Fruit fly (Drosophila melanogaster) whole organism, embryonic: ENCODE results near the gene CG15414.

Experiments used
- Adf1 ChIP-seq: fragments of 200-800 bp; sonication (Bioruptor generic); IDR thresholded peaks from 2 replicates; pipeline ENCODE4 v1.3.6; 2022; ENCODE audit warnings: missing biosample characterization, missing genetic modification characterization
- Awh ChIP-seq: fragments of 200-800 bp; sonication (Bioruptor generic); IDR thresholded peaks from 2 replicates; pipeline ENCODE4, ENCODE4 v1.3.6; 2022; ENCODE audit warnings: missing biosample characterization, missing genetic modification characterization
- B-H1 ChIP-seq: fragments of 200-800 bp; sonication (Bioruptor generic); IDR thresholded peaks from 3 replicates; pipeline ENCODE4 v1.3.6; 2022; ENCODE audit warnings: missing biosample characterization, missing genetic modification characterization
- CG11504 ChIP-seq: fragments of 200-800 bp; sonication (Bioruptor generic); optimal IDR thresholded peaks from 3 replicates; lab custom pipeline; 2019; ENCODE audit warnings: missing biosample characterization, mild to moderate bottlenecking, missing genetic modification characterization, moderate library complexity
- CG11560 ChIP-seq: fragments of 200-800 bp; sonication (Bioruptor generic); IDR thresholded peaks from 3 replicates; pipeline ENCODE4 v1.3.6; 2022; ENCODE audit warnings: missing biosample characterization, missing genetic modification characterization
- CG16815 ChIP-seq: fragments of 200-800 bp; sonication (Bioruptor generic); optimal IDR thresholded peaks from 3 replicates; lab custom pipeline; 2017; ENCODE audit warnings: missing biosample characterization, mild to moderate bottlenecking, missing genetic modification characterization
- CG17568 ChIP-seq: fragments of 200-800 bp; sonication (Bioruptor generic); optimal IDR thresholded peaks from 2 replicates; lab custom pipeline; 2018; ENCODE audit warnings: missing biosample characterization, mild to moderate bottlenecking, missing genetic modification characterization, moderate library complexity
- CG30020 ChIP-seq: fragments of 200-800 bp; optimal IDR thresholded peaks from 2 replicates; lab custom pipeline; 2019; ENCODE audit warnings: missing biosample characterization, mild to moderate bottlenecking, missing genetic modification characterization, moderate library complexity
- CG30403 ChIP-seq: fragments of 200-800 bp; sonication (Bioruptor generic); optimal IDR thresholded peaks from 3 replicates; lab custom pipeline; 2016; ENCODE audit warnings: missing biosample characterization, missing genetic modification characterization
- CG31388 ChIP-seq: fragments of 200-800 bp; sonication (Bioruptor generic); optimal IDR thresholded peaks from 2 replicates; lab custom pipeline; 2016; ENCODE audit warnings: missing biosample characterization, missing genetic modification characterization
- CG31441 ChIP-seq: fragments of 200-800 bp; sonication (Bioruptor generic); IDR thresholded peaks from 2 replicates; pipeline ENCODE4 v1.3.6; 2022; ENCODE audit warnings: missing biosample characterization, missing genetic modification characterization
- CG3847 ChIP-seq: fragments of 200-800 bp; sonication (Bioruptor generic); IDR thresholded peaks from 2 replicates; pipeline ENCODE4 v1.3.6; 2022; ENCODE audit warnings: missing biosample characterization, missing genetic modification characterization
- CG5180 ChIP-seq: fragments of 200-800 bp; sonication (Bioruptor generic); optimal IDR thresholded peaks from 3 replicates; lab custom pipeline; 2017; ENCODE audit warnings: missing biosample characterization, missing genetic modification characterization, mild to moderate bottlenecking, moderate library complexity, missing genetic modification reagents
- CG5245 ChIP-seq: fragments of 200-800 bp; sonication (Bioruptor generic); optimal IDR thresholded peaks from 3 replicates; lab custom pipeline; 2016; ENCODE audit warnings: missing biosample characterization, missing genetic modification characterization
- CG7271 ChIP-seq: fragments of 200-800 bp; sonication (Bioruptor generic); optimal IDR thresholded peaks from 2 replicates; lab custom pipeline; 2018; ENCODE audit warnings: missing biosample characterization, mild to moderate bottlenecking, missing genetic modification characterization, moderate library complexity
- CG7786 ChIP-seq: fragments of 200-800 bp; sonication (Bioruptor generic); optimal IDR thresholded peaks from 2 replicates; lab custom pipeline; 2016; ENCODE audit warnings: missing biosample characterization, missing genetic modification characterization
- CG8478 ChIP-seq: fragments of >200 bp; optimal IDR thresholded peaks from 2 replicates; lab custom pipeline; 2018
- D ChIP-seq, 2 experiments: fragments of 200-800 bp in 1 of 2; fragments of >200 bp in 1 of 2; sonication (Bioruptor generic) in 1 of 2; optimal IDR thresholded peaks; 2 replicates in 1 of 2; 3 replicates in 1 of 2; lab custom pipeline; 2017; ENCODE audit warnings: mild to moderate bottlenecking in 1 of 2, missing biosample characterization in 1 of 2, missing genetic modification characterization in 1 of 2, missing genetic modification reagents in 1 of 2
- Fer3 ChIP-seq: fragments of 200-800 bp; sonication (Bioruptor generic); optimal IDR thresholded peaks from 2 replicates; lab custom pipeline; 2018; ENCODE audit warnings: missing biosample characterization, mild to moderate bottlenecking, missing genetic modification characterization, moderate library complexity
- H15 ChIP-seq: fragments of 200-800 bp; sonication (Bioruptor generic); IDR thresholded peaks from 3 replicates; pipeline ENCODE4 v1.3.6; 2022; ENCODE audit warnings: missing biosample characterization, missing genetic modification characterization
- H2.0 ChIP-seq: fragments of 200-800 bp; sonication (Bioruptor generic); IDR thresholded peaks from 2 replicates; pipeline ENCODE4 v1.3.6; 2022; ENCODE audit warnings: missing biosample characterization, missing genetic modification characterization
- HLH4C ChIP-seq: fragments of 200-800 bp; sonication (Bioruptor generic); IDR thresholded peaks from 3 replicates; pipeline ENCODE4 v1.3.6; 2022; ENCODE audit warnings: missing biosample characterization, missing genetic modification characterization; ENCODE audit not compliant: partially characterized antibody
- Lhr ChIP-seq: fragments of 200-800 bp; sonication (Bioruptor generic); optimal IDR thresholded peaks from 3 replicates; lab custom pipeline; 2017; ENCODE audit warnings: mild to moderate bottlenecking, missing biosample characterization, missing genetic modification reagents, missing genetic modification characterization
- NK7.1 ChIP-seq: fragments of 200-800 bp; sonication (Bioruptor generic); optimal IDR thresholded peaks from 3 replicates; lab custom pipeline; 2016; ENCODE audit warnings: missing biosample characterization, missing genetic modification characterization
- Neu2 ChIP-seq: fragments of 200-800 bp; sonication (Bioruptor generic); optimal IDR thresholded peaks from 3 replicates; lab custom pipeline; 2016; ENCODE audit warnings: missing biosample characterization, missing genetic modification characterization, borderline replicate concordance
- Oaz ChIP-seq: fragments of 200-800 bp; sonication (Bioruptor generic); IDR thresholded peaks from 2 replicates; pipeline ENCODE4 v1.3.6; 2022; ENCODE audit warnings: missing biosample characterization, missing genetic modification characterization
- Oli ChIP-seq: fragments of 200-800 bp; sonication (Bioruptor generic); optimal IDR thresholded peaks from 2 replicates; lab custom pipeline; 2018; ENCODE audit warnings: missing biosample characterization, mild to moderate bottlenecking, missing genetic modification characterization, moderate library complexity
- Sox102F ChIP-seq: fragments of 200-800 bp; sonication (Bioruptor generic); optimal IDR thresholded peaks from 2 replicates; lab custom pipeline; 2018; ENCODE audit warnings: missing biosample characterization, mild to moderate bottlenecking, missing genetic modification characterization, moderate library complexity
- Stat92E ChIP-seq, 3 experiments: fragments of >200 bp in 2 of 3; fragments of 200-800 bp in 1 of 3; sonication (Bioruptor generic) in 1 of 3; optimal IDR thresholded peaks; 2 replicates each; lab custom pipeline; 2017 to 2019; ENCODE audit warnings: missing biosample characterization in 3 of 3, missing genetic modification characterization in 3 of 3, mild to moderate bottlenecking in 1 of 3, moderate library complexity in 1 of 3
- YL-1 ChIP-seq: fragments of 200-800 bp; sonication (Bioruptor generic); optimal IDR thresholded peaks from 3 replicates; lab custom pipeline; 2017; ENCODE audit warnings: missing biosample characterization, mild to moderate bottlenecking, missing genetic modification characterization
- ab ChIP-seq: fragments of 200-800 bp; sonication (Bioruptor generic); optimal IDR thresholded peaks from 2 replicates; lab custom pipeline; 2016; ENCODE audit warnings: missing biosample characterization, missing genetic modification characterization
- bab2 ChIP-seq: fragments of 200-800 bp; sonication (Bioruptor generic); optimal IDR thresholded peaks from 2 replicates; lab custom pipeline; 2016; ENCODE audit warnings: missing biosample characterization, missing genetic modification characterization
- chif ChIP-seq, 2 experiments: fragments of 200-800 bp; sonication (Bioruptor generic); optimal IDR thresholded peaks; 3 replicates each; lab custom pipeline; 2016; ENCODE audit warnings: missing biosample characterization in 2 of 2, missing genetic modification characterization in 2 of 2
- da ChIP-seq: fragments of 200-800 bp; sonication (Bioruptor generic); optimal IDR thresholded peaks from 2 replicates; lab custom pipeline; 2016; ENCODE audit warnings: missing biosample characterization, missing genetic modification characterization
- fu2 ChIP-seq: fragments of 200-800 bp; sonication (Bioruptor generic); optimal IDR thresholded peaks from 2 replicates; lab custom pipeline; 2016; ENCODE audit warnings: missing biosample characterization, missing genetic modification characterization
- lab ChIP-seq: fragments of 200-800 bp; sonication (Bioruptor generic); optimal IDR thresholded peaks from 3 replicates; lab custom pipeline; 2017; ENCODE audit warnings: missing biosample characterization, missing genetic modification characterization, mild to moderate bottlenecking, moderate library complexity, missing genetic modification reagents
- maf-S ChIP-seq: fragments of 200-800 bp; sonication (Bioruptor generic); optimal IDR thresholded peaks from 2 replicates; lab custom pipeline; 2016; ENCODE audit warnings: missing biosample characterization, missing genetic modification characterization
- nau ChIP-seq: fragments of 200-800 bp; sonication (Bioruptor generic); optimal IDR thresholded peaks from 3 replicates; lab custom pipeline; 2017; ENCODE audit warnings: missing biosample characterization, mild to moderate bottlenecking, missing genetic modification characterization, missing genetic modification reagents
- nom ChIP-seq: fragments of 200-800 bp; sonication (Bioruptor generic); optimal IDR thresholded peaks from 2 replicates; lab custom pipeline; 2017; ENCODE audit warnings: missing biosample characterization, missing genetic modification characterization, mild to moderate bottlenecking, moderate library complexity, missing genetic modification reagents
- oc ChIP-seq: fragments of 200-800 bp; sonication (Bioruptor generic); optimal IDR thresholded peaks from 2 replicates; lab custom pipeline; 2018; ENCODE audit warnings: missing biosample characterization, mild to moderate bottlenecking, missing genetic modification characterization, moderate library complexity
- pros ChIP-seq: fragments of 200-800 bp; sonication (Bioruptor generic); optimal IDR thresholded peaks from 3 replicates; lab custom pipeline; 2019; ENCODE audit warnings: missing biosample characterization, mild to moderate bottlenecking, missing genetic modification characterization, moderate library complexity
- salm ChIP-seq: fragments of 200-800 bp; sonication (Bioruptor generic); optimal IDR thresholded peaks from 2 replicates; lab custom pipeline; 2018; ENCODE audit warnings: missing biosample characterization, mild to moderate bottlenecking, missing genetic modification characterization
- sens-2 ChIP-seq: fragments of 200-800 bp; sonication (Bioruptor generic); IDR thresholded peaks from 2 replicates; pipeline ENCODE4 v1.3.6; 2022; ENCODE audit warnings: missing biosample characterization, missing genetic modification characterization
- shn ChIP-seq: fragments of 200-800 bp; sonication (Bioruptor generic); optimal IDR thresholded peaks from 3 replicates; lab custom pipeline; 2016; ENCODE audit warnings: missing biosample characterization, missing genetic modification characterization
- sob ChIP-seq: fragments of 200-800 bp; sonication (Bioruptor generic); IDR thresholded peaks from 2 replicates; pipeline ENCODE4 v1.3.6; 2022; ENCODE audit warnings: missing biosample characterization, missing genetic modification characterization
- sug ChIP-seq: fragments of 200-800 bp; optimal IDR thresholded peaks from 2 replicates; lab custom pipeline; 2019; ENCODE audit warnings: missing biosample characterization, mild to moderate bottlenecking, missing genetic modification characterization, moderate library complexity
- vvl ChIP-seq: fragments of 200-800 bp; sonication (Bioruptor generic); IDR thresholded peaks from 2 replicates; pipeline ENCODE4 v1.3.6; 2022; ENCODE audit warnings: missing biosample characterization, missing genetic modification characterization

CG15414 gene

dm6 chr2L:3478034-3478880 lies 12.6 kb downstream of the CG15414 start, which contains the start of gene Thor (continued):
- TF ChIP-seq lab (GFP tag; lab: Kevin White, UChicago) (peak; percentile 92), sens-2 (0 out of 2 replicates have a peak, but pooled peaks have one; percentile 63), HLH4C (GFP tag; lab: Robert Waterston, UW) (peak; percentile 55; the same call in 1 of the 3 replicates), Oli (tag; lab: Kevin White, UChicago) (no peak), Awh (GFP tag; lab: Robert Waterston, UW) (peak; percentile 87), CG31441 (GFP tag; lab: Robert Waterston, UW) (peak; percentile 71), Fer3 (tag; lab: Kevin White, UChicago) (peak; percentile 74), CG7271 (tag; lab: Kevin White, UChicago) (no peak), salm (peak; percentile 20), CG17568 (peak; percentile 71), CG3847 (GFP tag; lab: Robert Waterston, UW) (peak; percentile 46; the same call in 1 of the 2 replicates), vvl (GFP tag; lab: Robert Waterston, UW) (peak; percentile 87), Stat92E (GFP tag; optimal IDR thresholded peaks at IDR 0.05; lab: Kevin White, UChicago) (peak in 1 of 3 experiments; percentile 88), CG11504 (tag; lab: Kevin White, UChicago) (peak; percentile 42), CG30020 (tag; lab: Kevin White, UChicago) (no peak), nom (GFP tag; lab: Kevin White, UChicago) (peak; percentile 68), Oaz (GFP tag; lab: Robert Waterston, UW) (no peak), shn (peak; percentile 62), CG7786 (GFP tag; lab: Kevin White, UChicago) (peak; percentile 49), Neu2 (GFP tag; lab: Kevin White, UChicago) (no peak), fu2 (GFP tag; lab: Kevin White, UChicago) (peak; percentile 29), oc (tag; lab: Kevin White, UChicago) (peak; percentile 65), ab (peak; percentile 58), bab2 (GFP tag; lab: Kevin White, UChicago) (peak; percentile 11), CG5180 (GFP tag; lab: Kevin White, UChicago) (peak; percentile 74), maf-S (GFP tag; lab: Kevin White, UChicago) (peak; percentile 44), Sox102F (GFP tag; lab: Kevin White, UChicago) (peak; percentile 11), CG11560 (tag; lab: Robert Waterston, UW) (no peak), nau (GFP tag; lab: Kevin White, UChicago) (peak; percentile 71), H15 (GFP tag; lab: Robert Waterston, UW) (peak; percentile 30; the same call in 1 of the 3 replicates), B-H1 (GFP tag; lab: Robert Waterston, UW) (peak; percentile 38; the same call in 1 of the 3 replicates), sob (GFP tag; lab: Robert Waterston, UW) (peak; percentile 76), sug (peak; percentile 77), CG8478 (lab: Kevin White, UChicago) (no peak), NK7.1 (peak; percentile 6), YL-1 (peak; percentile 76), da (no peak), Lhr (GFP tag; lab: Kevin White, UChicago) (peak; percentile 12), CG5245 (GFP tag; lab: Kevin White, UChicago) (peak; percentile 39), CG30403 (GFP tag; lab: Kevin White, UChicago) (peak; percentile 26), Adf1 (GFP tag; lab: Robert Waterston, UW) (peak; percentile 55; the same call in 1 of the 2 replicates), CG16815 (GFP tag; lab: Kevin White, UChicago) (no peak), H2.0 (GFP tag; lab: Robert Waterston, UW) (peak; percentile 66), pros (GFP tag; lab: Kevin White, UChicago) (peak; percentile 68), chif (GFP tag; optimal IDR thresholded peaks at IDR 0.05; lab: Kevin White, UChicago) (peak; percentile 36 to 45), D (optimal IDR thresholded peaks at IDR 0.05; lab: Kevin White, UChicago) (peak; percentile 57), D (GFP tag; optimal IDR thresholded peaks at IDR 0.05; lab: Kevin White, UChicago) (peak; percentile 3), CG31388 (GFP tag; lab: Kevin White, UChicago) (no peak)
